Fruit fly (Drosophila melanogaster) whole organism, adult: ENCODE data around the gene abs.

Source experiments
- CG14711 ChIP-seq: fragments of 200-800 bp; sonication (Bioruptor generic); optimal IDR thresholded peaks from 2 replicates; lab custom pipeline; 2018; ENCODE audit warnings: missing biosample characterization, mild to moderate bottlenecking, missing genetic modification characterization, moderate library complexity
- CG1620 ChIP-seq: fragments of 200-800 bp; sonication (Bioruptor generic); optimal IDR thresholded peaks from 2 replicates; lab custom pipeline; 2016; ENCODE audit warnings: missing biosample characterization, missing genetic modification characterization
- CG5204 ChIP-seq: fragments of 200-800 bp; sonication (Bioruptor generic); optimal IDR thresholded peaks from 2 replicates; lab custom pipeline; 2016; ENCODE audit warnings: missing biosample characterization, missing genetic modification characterization
- CG7045 ChIP-seq: fragments of 200-800 bp; sonication (Bioruptor generic); optimal IDR thresholded peaks from 2 replicates; lab custom pipeline; 2017; ENCODE audit warnings: missing biosample characterization, mild to moderate bottlenecking, missing genetic modification characterization
- CG7101 ChIP-seq: fragments of 200-800 bp; sonication (Bioruptor generic); optimal IDR thresholded peaks from 2 replicates; lab custom pipeline; 2018; ENCODE audit warnings: missing biosample characterization, mild to moderate bottlenecking, missing genetic modification characterization, moderate library complexity
- Crg-1 ChIP-seq: fragments of 200-800 bp; sonication (Bioruptor generic); optimal IDR thresholded peaks from 2 replicates; lab custom pipeline; 2016; ENCODE audit warnings: missing biosample characterization, missing genetic modification characterization
- bab1 ChIP-seq: fragments of 200-800 bp; sonication (Bioruptor generic); optimal IDR thresholded peaks from 3 replicates; lab custom pipeline; 2019; ENCODE audit warnings: missing biosample characterization, mild to moderate bottlenecking, missing genetic modification characterization, moderate library complexity
- cic ChIP-seq: fragments of 200-800 bp; sonication (Bioruptor generic); optimal IDR thresholded peaks from 2 replicates; lab custom pipeline; 2017; ENCODE audit warnings: missing biosample characterization, mild to moderate bottlenecking, missing genetic modification characterization, moderate library complexity
- cnc ChIP-seq, 2 experiments: fragments of >200 bp; optimal IDR thresholded peaks; 2 replicates each; lab custom pipeline; 2017
- toe ChIP-seq: fragments of 200-800 bp; sonication (Bioruptor generic); optimal IDR thresholded peaks from 2 replicates; lab custom pipeline; 2016; ENCODE audit warnings: missing biosample characterization, missing genetic modification characterization

dm6 chr3R:4214038-4214437, 18.8 kb upstream of the abs start:
- TF ChIP-seq CG5204 (GFP tag; lab: Kevin White, UChicago) (peak; percentile 61), bab1 (GFP tag; lab: Kevin White, UChicago) (no peak), toe (GFP tag; lab: Kevin White, UChicago) (peak; percentile 23), CG14711 (tag; lab: Kevin White, UChicago) (no peak), Crg-1 (GFP tag; lab: Kevin White, UChicago) (no peak), CG1620 (GFP tag; lab: Kevin White, UChicago) (no peak), cic (GFP tag; lab: Kevin White, UChicago) (no peak), CG7045 (peak; percentile 39), CG7101 (tag; lab: Kevin White, UChicago) (peak; percentile 17), cnc (optimal IDR thresholded peaks at IDR 0.05; lab: Kevin White, UChicago) (no peak)
